Worm (Caenorhabditis elegans): Measurements from ENCODE around the gene T10B5.10.
A peak's percentile ranks its signal among the peaks of the same experiment; 100 is the strongest.

The T10B5.10 gene

ce11 chrV:1856176-1856575 is at the start of gene T10B5.10:
Gene T10B5.10 (minus strand): TSS chrV:1856276.
- TF ChIP-seq hmg-4 (GFP tag; optimal IDR thresholded peaks at IDR 0.05) = no peak

ce11 chrV:1895483-1895882 is 39.4 kb upstream of the T10B5.10 start, which contains the start of gene nphp-2:
Gene nphp-2 (plus strand): TSS chrV:1895783.
- no peak for TF ChIP-seq ama-1 (optimal IDR thresholded peaks at IDR 0.05)

DNA sequence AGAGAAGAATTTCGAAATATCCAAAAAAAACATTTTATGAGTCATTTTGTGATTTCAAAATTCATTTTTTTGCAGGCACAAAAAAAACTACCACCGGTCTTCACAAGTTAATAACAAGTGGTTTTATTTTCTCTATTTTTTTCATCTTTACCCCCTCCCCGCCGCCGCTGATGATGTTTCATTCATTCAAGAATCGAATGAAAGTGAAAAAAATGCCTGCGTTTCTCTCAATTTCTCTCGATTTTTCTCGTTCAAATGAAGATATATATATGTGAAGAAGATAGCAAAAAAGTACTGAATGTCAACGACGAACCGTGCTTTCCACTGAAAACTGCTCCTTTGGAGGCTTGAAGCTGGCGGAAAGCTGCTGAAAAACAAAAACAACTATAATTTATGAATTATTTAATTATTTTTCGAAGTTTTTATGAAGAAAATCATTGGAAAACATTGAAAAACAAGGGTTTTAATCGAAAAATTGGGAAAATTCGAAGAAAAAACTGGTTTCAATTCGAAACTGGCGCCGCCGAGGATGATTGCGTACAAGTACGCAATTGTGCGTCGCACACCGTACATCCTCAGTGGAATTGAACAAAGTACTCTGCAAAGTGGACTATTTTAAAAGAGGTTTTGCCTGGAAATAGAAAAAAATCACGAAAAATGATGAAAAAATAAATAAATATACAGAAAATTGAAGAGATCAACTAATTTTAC is 36.6 kb upstream of the T10B5.10 start, which contains the start of gene zig-11:
Gene zig-11 (minus strand): TSS at position 373 of the 711 bp plus-strand sequence.
- TF ChIP-seq ceh-13 (GFP tag; optimal IDR thresholded peaks at IDR 0.05) = no peak
- TF ChIP-seq B0310.2 (tag; optimal IDR thresholded peaks at IDR 0.05) = no peak
- no peak for TF ChIP-seq ets-7 (tag; optimal IDR thresholded peaks at IDR 0.05)
- no peak for TF ChIP-seq sea-1 (GFP tag; conservative IDR thresholded peaks at IDR 0.05)
- no peak for TF ChIP-seq tbx-37 (GFP tag; conservative IDR thresholded peaks at IDR 0.05)
- no peak for TF ChIP-seq hmg-4 (GFP tag; optimal IDR thresholded peaks at IDR 0.05)

- TF ChIP-seq ceh-36 (tag; optimal IDR thresholded peaks at IDR 0.05) (no peak), pes-1 (GFP tag; IDR thresholded peaks at IDR 0.05) (no peak), hmg-4 (GFP tag; optimal IDR thresholded peaks at IDR 0.05) (no peak), hnd-1 (tag; optimal IDR thresholded peaks at IDR 0.05) (no peak), B0310.2 (tag; optimal IDR thresholded peaks at IDR 0.05) (no peak)
Observed at ce11 chrV:1889996-1890395, 33.9 kb upstream of the T10B5.10 start.

ce11 chrV:1888299-1888698 is 32.2 kb upstream of the T10B5.10 start:
- no peak for TF ChIP-seq ceh-13 (GFP tag; optimal IDR thresholded peaks at IDR 0.05)
- TF ChIP-seq ets-7 (tag; optimal IDR thresholded peaks at IDR 0.05) = no peak
- TF ChIP-seq B0310.2 (tag; optimal IDR thresholded peaks at IDR 0.05) = no peak
- no peak for TF ChIP-seq tbx-37 (GFP tag; conservative IDR thresholded peaks at IDR 0.05)
- TF ChIP-seq scrt-1 (GFP tag; IDR thresholded peaks at IDR 0.05) = no peak
- TF ChIP-seq flt-1 (GFP tag; IDR thresholded peaks at IDR 0.05) = no peak
- no peak for TF ChIP-seq sea-1 (GFP tag; conservative IDR thresholded peaks at IDR 0.05)
- no peak for TF ChIP-seq ama-1 (optimal IDR thresholded peaks at IDR 0.05)
- no peak for TF ChIP-seq tbx-11 (GFP tag; IDR thresholded peaks at IDR 0.05)
- TF ChIP-seq hmg-4 (GFP tag; optimal IDR thresholded peaks at IDR 0.05) = no peak
- no peak for TF ChIP-seq hmbx-1 (tag; optimal IDR thresholded peaks at IDR 0.05)
- TF ChIP-seq pes-1 (GFP tag; IDR thresholded peaks at IDR 0.05) = no peak
- TF ChIP-seq ceh-36 (tag; optimal IDR thresholded peaks at IDR 0.05) = no peak
- TF ChIP-seq tra-4 (tag; optimal IDR thresholded peaks at IDR 0.05) = no peak
- TF ChIP-seq F13C5.2 (tag; optimal IDR thresholded peaks at IDR 0.05) = no peak
- no peak for TF ChIP-seq aly-1 (tag; optimal IDR thresholded peaks at IDR 0.05)
- no peak for TF ChIP-seq hnd-1 (tag; optimal IDR thresholded peaks at IDR 0.05)

DNA sequence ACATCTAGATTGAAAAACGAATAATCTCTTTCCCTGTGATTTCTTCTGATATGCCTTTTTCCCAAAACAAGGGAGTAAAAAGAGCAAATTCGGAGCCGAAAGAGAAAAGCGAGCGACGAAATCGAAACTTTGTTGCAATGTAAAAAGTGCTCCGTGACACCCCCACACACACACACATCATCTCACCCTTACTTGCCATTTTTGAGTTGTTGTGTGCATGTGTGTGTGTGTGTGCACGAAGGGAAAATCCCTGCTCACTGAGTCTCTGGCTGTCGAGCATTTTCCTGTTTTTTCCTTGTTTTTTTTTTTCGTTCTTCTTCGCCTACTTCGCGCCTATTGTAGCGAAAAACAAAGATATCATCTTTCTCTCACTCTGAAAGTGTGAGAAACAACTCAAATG is 30.9 kb upstream of the T10B5.10 start:
- TF ChIP-seq ama-1 (optimal IDR thresholded peaks at IDR 0.05) = no peak
- no peak for TF ChIP-seq tra-4 (tag; optimal IDR thresholded peaks at IDR 0.05)
- no peak for TF ChIP-seq flt-1 (GFP tag; IDR thresholded peaks at IDR 0.05)
- TF ChIP-seq ceh-13 (GFP tag; optimal IDR thresholded peaks at IDR 0.05) = no peak
- TF ChIP-seq sea-1 (GFP tag; conservative IDR thresholded peaks at IDR 0.05) = no peak
- no peak for TF ChIP-seq tbx-11 (GFP tag; IDR thresholded peaks at IDR 0.05)

ce11 chrV:1883131-1883530 is 27.1 kb upstream of the T10B5.10 start:
- TF ChIP-seq B0310.2 (tag; optimal IDR thresholded peaks at IDR 0.05) (no peak), ets-7 (tag; optimal IDR thresholded peaks at IDR 0.05) (no peak), tbx-11 (GFP tag; IDR thresholded peaks at IDR 0.05) (no peak), hnd-1 (tag; optimal IDR thresholded peaks at IDR 0.05) (no peak), ama-1 (optimal IDR thresholded peaks at IDR 0.05) (no peak), aly-1 (tag; optimal IDR thresholded peaks at IDR 0.05) (no peak), tra-4 (tag; optimal IDR thresholded peaks at IDR 0.05) (no peak), scrt-1 (GFP tag; IDR thresholded peaks at IDR 0.05) (no peak), ceh-36 (tag; optimal IDR thresholded peaks at IDR 0.05) (no peak), flt-1 (GFP tag; IDR thresholded peaks at IDR 0.05) (no peak), pes-1 (GFP tag; IDR thresholded peaks at IDR 0.05) (no peak), hmg-4 (GFP tag; optimal IDR thresholded peaks at IDR 0.05) (no peak), ceh-13 (GFP tag; optimal IDR thresholded peaks at IDR 0.05) (no peak), hmbx-1 (tag; optimal IDR thresholded peaks at IDR 0.05) (no peak), F13C5.2 (tag; optimal IDR thresholded peaks at IDR 0.05) (no peak), sea-1 (GFP tag; conservative IDR thresholded peaks at IDR 0.05) (no peak), tbx-37 (GFP tag; conservative IDR thresholded peaks at IDR 0.05) (no peak)

ce11 chrV:1878030-1878429 is 22.0 kb upstream of the T10B5.10 start:
- no peak for TF ChIP-seq sea-1 (GFP tag; conservative IDR thresholded peaks at IDR 0.05)
- no peak for TF ChIP-seq hmbx-1 (tag; optimal IDR thresholded peaks at IDR 0.05)
- no peak for TF ChIP-seq aly-1 (tag; optimal IDR thresholded peaks at IDR 0.05)
- no peak for TF ChIP-seq flt-1 (GFP tag; IDR thresholded peaks at IDR 0.05)
- TF ChIP-seq pes-1 (GFP tag; IDR thresholded peaks at IDR 0.05) = no peak
- no peak for TF ChIP-seq tbx-11 (GFP tag; IDR thresholded peaks at IDR 0.05)
- TF ChIP-seq ceh-13 (GFP tag; optimal IDR thresholded peaks at IDR 0.05) = no peak

- TF ChIP-seq ama-1 (optimal IDR thresholded peaks at IDR 0.05) (peak; percentile 61), tbx-11 (GFP tag; IDR thresholded peaks at IDR 0.05) (no peak), pes-1 (GFP tag; IDR thresholded peaks at IDR 0.05) (peak; percentile 58; the same call in 1 of the 2 replicates), hmbx-1 (tag; optimal IDR thresholded peaks at IDR 0.05) (peak; percentile 38), hnd-1 (tag; optimal IDR thresholded peaks at IDR 0.05) (no peak), scrt-1 (GFP tag; IDR thresholded peaks at IDR 0.05) (no peak), flt-1 (GFP tag; IDR thresholded peaks at IDR 0.05) (no peak), ets-7 (tag; optimal IDR thresholded peaks at IDR 0.05) (no peak), ceh-36 (tag; optimal IDR thresholded peaks at IDR 0.05) (peak; percentile 34), sea-1 (GFP tag; conservative IDR thresholded peaks at IDR 0.05) (peak; percentile 25; the same call in 1 of the 2 replicates), F13C5.2 (tag; optimal IDR thresholded peaks at IDR 0.05) (no peak), tbx-37 (GFP tag; conservative IDR thresholded peaks at IDR 0.05) (no peak), tra-4 (tag; optimal IDR thresholded peaks at IDR 0.05) (peak; percentile 15), hmg-4 (GFP tag; optimal IDR thresholded peaks at IDR 0.05) (no peak), ceh-13 (GFP tag; optimal IDR thresholded peaks at IDR 0.05) (peak; percentile 17), aly-1 (tag; optimal IDR thresholded peaks at IDR 0.05) (no peak), B0310.2 (tag; optimal IDR thresholded peaks at IDR 0.05) (peak; percentile 72)
Observed at ce11 chrV:1875497-1875988, 19.5 kb upstream of the T10B5.10 start.
